Fruit fly (Drosophila melanogaster) whole organism, embryonic: ENCODE results near the gene CG11470.
A peak's percentile ranks its signal among the peaks of the same experiment; 100 is the strongest.

ENCODE experiments used
- C15 ChIP-seq: fragments of 200-800 bp; sonication (Bioruptor generic); IDR thresholded peaks from 3 replicates; pipeline ENCODE4 v1.3.6; 2022; ENCODE audit warnings: missing biosample characterization, missing genetic modification characterization
- CG10431 ChIP-seq: fragments of 200-800 bp; sonication (Bioruptor generic); optimal IDR thresholded peaks from 3 replicates; lab custom pipeline; 2018; ENCODE audit warnings: missing biosample characterization, mild to moderate bottlenecking, missing genetic modification characterization
- CG10543 ChIP-seq: fragments of 200-800 bp; sonication (Bioruptor generic); optimal IDR thresholded peaks from 3 replicates; lab custom pipeline; 2017; ENCODE audit warnings: missing biosample characterization, mild to moderate bottlenecking, missing genetic modification characterization, moderate library complexity
- CG10959 ChIP-seq: fragments of 200-800 bp; sonication (Bioruptor generic); IDR thresholded peaks from 2 replicates; pipeline ENCODE4 v1.3.6; 2022; ENCODE audit warnings: missing biosample characterization, missing genetic modification characterization
- CG10979 ChIP-seq: fragments of 200-800 bp; sonication (Bioruptor generic); optimal IDR thresholded peaks from 2 replicates; lab custom pipeline; 2018; ENCODE audit warnings: missing biosample characterization, mild to moderate bottlenecking, missing genetic modification characterization, moderate library complexity
- CG12155 ChIP-seq: fragments of 200-800 bp; sonication (Bioruptor generic); optimal IDR thresholded peaks from 3 replicates; lab custom pipeline; 2016; ENCODE audit warnings: missing biosample characterization, missing genetic modification characterization
- CG13123 ChIP-seq: fragments of 200-800 bp; sonication (Bioruptor generic); optimal IDR thresholded peaks from 2 replicates; lab custom pipeline; 2016; ENCODE audit warnings: missing biosample characterization, missing genetic modification characterization
- CG13624 ChIP-seq: fragments of 200-800 bp; sonication (Bioruptor generic); optimal IDR thresholded peaks from 2 replicates; lab custom pipeline; 2016; ENCODE audit warnings: missing biosample characterization, missing genetic modification characterization
- CG15073 ChIP-seq: fragments of 200-800 bp; sonication (Bioruptor generic); optimal IDR thresholded peaks from 2 replicates; lab custom pipeline; 2016; ENCODE audit warnings: missing biosample characterization, missing genetic modification characterization
- CG1529 ChIP-seq: fragments of 200-800 bp; sonication (Bioruptor generic); optimal IDR thresholded peaks from 3 replicates; lab custom pipeline; 2018; ENCODE audit warnings: missing biosample characterization, missing genetic modification characterization
- CG1647 ChIP-seq: fragments of 200-800 bp; sonication (Bioruptor generic); optimal IDR thresholded peaks from 3 replicates; lab custom pipeline; 2016; ENCODE audit warnings: missing biosample characterization, missing genetic modification characterization
- CG16815 ChIP-seq: fragments of 200-800 bp; sonication (Bioruptor generic); optimal IDR thresholded peaks from 3 replicates; lab custom pipeline; 2017; ENCODE audit warnings: missing biosample characterization, mild to moderate bottlenecking, missing genetic modification characterization
- CG17912 ChIP-seq: fragments of 200-800 bp; sonication (Bioruptor generic); optimal IDR thresholded peaks from 2 replicates; lab custom pipeline; 2018; ENCODE audit warnings: missing biosample characterization, mild to moderate bottlenecking, missing genetic modification characterization
- CG1792 ChIP-seq: fragments of 200-800 bp; sonication (Bioruptor generic); optimal IDR thresholded peaks from 2 replicates; lab custom pipeline; 2016; ENCODE audit warnings: missing biosample characterization, missing genetic modification characterization
- CG1832 ChIP-seq: fragments of 200-800 bp; sonication (Bioruptor generic); optimal IDR thresholded peaks from 2 replicates; lab custom pipeline; 2017; ENCODE audit warnings: missing biosample characterization, mild to moderate bottlenecking, missing genetic modification characterization, inconsistent platforms
- CG31365 ChIP-seq: fragments of 200-800 bp; sonication (Bioruptor generic); optimal IDR thresholded peaks from 2 replicates; lab custom pipeline; 2018; ENCODE audit warnings: missing biosample characterization, mild to moderate bottlenecking, missing genetic modification characterization
- CG34376 ChIP-seq: fragments of 200-800 bp; sonication (Bioruptor generic); optimal IDR thresholded peaks from 2 replicates; lab custom pipeline; 2018; ENCODE audit warnings: missing biosample characterization, mild to moderate bottlenecking, missing genetic modification characterization
- CG6254 ChIP-seq: fragments of 200-800 bp; sonication (Bioruptor generic); optimal IDR thresholded peaks from 3 replicates; lab custom pipeline; 2017; ENCODE audit warnings: mild to moderate bottlenecking, missing biosample characterization, missing genetic modification reagents, missing genetic modification characterization
- CG6854 ChIP-seq: fragments of 200-800 bp; sonication (Bioruptor generic); optimal IDR thresholded peaks from 3 replicates; lab custom pipeline; 2017; ENCODE audit warnings: missing biosample characterization, mild to moderate bottlenecking, missing genetic modification characterization
- CG9609 ChIP-seq: fragments of 200-800 bp; sonication (Bioruptor generic); optimal IDR thresholded peaks from 3 replicates; lab custom pipeline; 2016; ENCODE audit warnings: missing biosample characterization, missing genetic modification characterization
- Dad ChIP-seq: fragments of 200-800 bp; sonication (Bioruptor generic); optimal IDR thresholded peaks from 3 replicates; lab custom pipeline; 2016; ENCODE audit warnings: missing biosample characterization, missing genetic modification characterization
- Dek ChIP-seq: fragments of 200-800 bp; sonication (Bioruptor generic); optimal IDR thresholded peaks from 3 replicates; lab custom pipeline; 2019; ENCODE audit warnings: missing biosample characterization, mild to moderate bottlenecking, missing genetic modification characterization, moderate library complexity
- Elba2 ChIP-seq: fragments of 200-800 bp; sonication (Bioruptor generic); optimal IDR thresholded peaks from 3 replicates; lab custom pipeline; 2016; ENCODE audit warnings: missing biosample characterization, missing genetic modification characterization
- H2.0 ChIP-seq: fragments of 200-800 bp; sonication (Bioruptor generic); IDR thresholded peaks from 2 replicates; pipeline ENCODE4 v1.3.6; 2022; ENCODE audit warnings: missing biosample characterization, missing genetic modification characterization
- HHEX ChIP-seq: fragments of 200-800 bp; sonication (Bioruptor generic); optimal IDR thresholded peaks from 3 replicates; lab custom pipeline; 2017; ENCODE audit warnings: missing biosample characterization, mild to moderate bottlenecking, missing genetic modification characterization, missing genetic modification reagents
- Mad ChIP-seq: fragments of 200-800 bp; sonication (Bioruptor generic); optimal IDR thresholded peaks from 2 replicates; lab custom pipeline; 2016; ENCODE audit warnings: missing biosample characterization, missing genetic modification characterization
- Myb ChIP-seq: fragments of 200-800 bp; sonication (Bioruptor generic); optimal IDR thresholded peaks from 2 replicates; lab custom pipeline; 2016; ENCODE audit warnings: missing biosample characterization, missing genetic modification characterization
- Nf-YB ChIP-seq: fragments of 200-800 bp; sonication (Bioruptor generic); optimal IDR thresholded peaks from 3 replicates; lab custom pipeline; 2019; ENCODE audit warnings: missing biosample characterization, mild to moderate bottlenecking, missing genetic modification characterization, moderate library complexity
- Ravus ChIP-seq: fragments of 200-800 bp; sonication (Bioruptor generic); IDR thresholded peaks from 2 replicates; pipeline ENCODE4 v1.3.6; 2022; ENCODE audit warnings: missing biosample characterization, missing genetic modification characterization
- Taf1 ChIP-seq: fragments of 200-800 bp; sonication (Bioruptor generic); IDR thresholded peaks from 2 replicates; pipeline ENCODE4 v1.3.6; 2022; ENCODE audit warnings: missing biosample characterization, missing genetic modification characterization
- bbx ChIP-seq: fragments of 200-800 bp; sonication (Bioruptor generic); IDR thresholded peaks from 2 replicates; pipeline ENCODE4 v1.3.6; 2022; ENCODE audit warnings: missing biosample characterization, missing genetic modification characterization; ENCODE audit not compliant: partially characterized antibody
- crp ChIP-seq, 2 experiments: fragments of 200-800 bp; sonication (Bioruptor generic); optimal IDR thresholded peaks; 2 replicates in 1 of 2; 3 replicates in 1 of 2; lab custom pipeline; 2017; ENCODE audit warnings: missing biosample characterization in 2 of 2, missing genetic modification characterization in 2 of 2, mild to moderate bottlenecking in 1 of 2, moderate library complexity in 1 of 2
- dan ChIP-seq: fragments of 200-800 bp; sonication (Bioruptor generic); IDR thresholded peaks from 2 replicates; pipeline ENCODE4 v1.3.6; 2022; ENCODE audit warnings: missing biosample characterization, missing genetic modification characterization
- dati ChIP-seq: fragments of 200-800 bp; sonication (Bioruptor generic); IDR thresholded peaks from 2 replicates; pipeline ENCODE4 v1.3.6; 2022; ENCODE audit warnings: missing biosample characterization, missing genetic modification characterization
- disco-r ChIP-seq: fragments of 200-800 bp; sonication (Bioruptor generic); optimal IDR thresholded peaks from 2 replicates; lab custom pipeline; 2016; ENCODE audit warnings: missing biosample characterization, missing genetic modification characterization
- gro ChIP-seq: fragments of 200-800 bp; sonication (Bioruptor generic); optimal IDR thresholded peaks from 2 replicates; lab custom pipeline; 2016; ENCODE audit warnings: missing biosample characterization, missing genetic modification characterization
- her ChIP-seq: fragments of 200-800 bp; sonication (Bioruptor generic); optimal IDR thresholded peaks from 2 replicates; lab custom pipeline; 2016; ENCODE audit warnings: missing biosample characterization, missing genetic modification characterization
- ind ChIP-seq: fragments of 200-800 bp; sonication (Bioruptor generic); optimal IDR thresholded peaks from 3 replicates; lab custom pipeline; 2016; ENCODE audit warnings: missing biosample characterization, missing genetic modification characterization
- klu ChIP-seq: fragments of 200-800 bp; sonication (Bioruptor generic); IDR thresholded peaks from 2 replicates; pipeline ENCODE4 v1.3.6; 2022; ENCODE audit warnings: missing biosample characterization, missing genetic modification characterization
- knrl ChIP-seq: fragments of 200-800 bp; sonication (Bioruptor generic); IDR thresholded peaks from 3 replicates; pipeline ENCODE4 v1.3.6; 2022; ENCODE audit warnings: missing biosample characterization, missing genetic modification characterization; ENCODE audit not compliant: partially characterized antibody
- lmd ChIP-seq: fragments of 200-800 bp; sonication (Bioruptor generic); IDR thresholded peaks from 2 replicates; pipeline ENCODE4 v1.3.6; 2022; ENCODE audit warnings: missing biosample characterization, missing genetic modification characterization
- mirr ChIP-seq: fragments of 200-800 bp; sonication (Bioruptor generic); optimal IDR thresholded peaks from 3 replicates; lab custom pipeline; 2018; ENCODE audit warnings: missing biosample characterization, mild to moderate bottlenecking, missing genetic modification characterization
- otp ChIP-seq: fragments of 200-800 bp; sonication (Bioruptor generic); IDR thresholded peaks from 3 replicates; pipeline ENCODE4, ENCODE4 v1.3.6; 2022; ENCODE audit warnings: missing biosample characterization, missing genetic modification characterization
- prd ChIP-seq, 3 experiments: fragments of >200 bp in 2 of 3; fragments of 200-800 bp in 1 of 3; sonication (Bioruptor generic) in 1 of 3; optimal IDR thresholded peaks in 2 of 3; IDR thresholded peaks in 1 of 3; 2 replicates in 2 of 3; 3 replicates in 1 of 3; pipeline versions ENCODE4 v1.3.6 to Lab custom; 2017 to 2022; ENCODE audit warnings: missing biosample characterization in 1 of 3, missing genetic modification characterization in 1 of 3
- pum ChIP-seq: fragments of 200-800 bp; sonication (Bioruptor generic); optimal IDR thresholded peaks from 2 replicates; lab custom pipeline; 2016; ENCODE audit warnings: missing biosample characterization, missing genetic modification characterization
- sc ChIP-seq, 3 experiments: fragments of >200 bp in 2 of 3; fragments of 200-800 bp in 1 of 3; sonication (Bioruptor generic) in 1 of 3; optimal IDR thresholded peaks; 2 replicates in 2 of 3; 3 replicates in 1 of 3; lab custom pipeline; 2017; ENCODE audit warnings: mild to moderate bottlenecking in 1 of 3, missing biosample characterization in 1 of 3, missing genetic modification characterization in 1 of 3, missing genetic modification reagents in 1 of 3
- tll ChIP-seq, 2 experiments: fragments of 200-800 bp in 1 of 2; fragments of >200 bp in 1 of 2; sonication (Bioruptor generic) in 1 of 2; optimal IDR thresholded peaks; 2 replicates each; lab custom pipeline; 2017 to 2019; ENCODE audit warnings: missing biosample characterization in 2 of 2, missing genetic modification characterization in 2 of 2, mild to moderate bottlenecking in 1 of 2, moderate library complexity in 1 of 2
- ttk ChIP-seq: fragments of 200-800 bp; sonication (Bioruptor generic); IDR thresholded peaks from 2 replicates; pipeline ENCODE4 v2.1.2; 2022; ENCODE audit warnings: missing biosample characterization, missing genetic modification characterization
- wek ChIP-seq: fragments of 200-800 bp; sonication (Bioruptor generic); optimal IDR thresholded peaks from 3 replicates; lab custom pipeline; 2018; ENCODE audit warnings: missing biosample characterization, mild to moderate bottlenecking, missing genetic modification characterization, moderate library complexity
- zen2 ChIP-seq: fragments of 200-800 bp; sonication (Bioruptor generic); IDR thresholded peaks from 3 replicates; pipeline ENCODE4 v1.3.6; 2022; ENCODE audit warnings: missing biosample characterization, missing genetic modification characterization; ENCODE audit not compliant: partially characterized antibody

Gene CG11470

DNA sequence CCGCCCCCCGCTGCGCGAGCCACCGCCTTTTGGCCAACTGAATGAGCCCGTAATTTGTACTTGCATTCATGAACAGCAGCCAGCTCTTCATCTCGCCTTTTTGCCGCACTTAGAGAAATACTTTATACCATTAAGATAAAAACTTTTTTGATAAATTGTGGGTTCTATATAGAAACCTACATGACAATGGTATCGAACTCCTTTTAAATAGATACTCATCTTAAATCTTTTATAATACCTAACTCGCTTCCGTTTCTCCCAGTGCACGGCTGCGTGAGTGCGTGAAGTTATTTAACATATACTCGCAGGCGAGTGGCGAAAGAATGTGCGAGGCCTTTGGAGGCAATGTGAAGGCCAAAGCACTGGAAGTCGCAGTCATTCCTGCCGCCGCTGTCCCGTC lies 36.3 kb upstream of the CG11470 start (continued):
- TF ChIP-seq prd (optimal IDR thresholded peaks at IDR 0.05; lab: Kevin White, UChicago), result no peak
- TF ChIP-seq prd (GFP tag; IDR thresholded peaks at IDR 0.05; lab: Robert Waterston, UW), result peak; percentile 69
- TF ChIP-seq wek, result no peak
- no peak for TF ChIP-seq CG1647 (GFP tag; lab: Kevin White, UChicago)
- TF ChIP-seq dan (GFP tag; lab: Robert Waterston, UW), result no peak
- no peak for TF ChIP-seq CG16815 (GFP tag; lab: Kevin White, UChicago)
- TF ChIP-seq CG10959 (GFP tag; lab: Robert Waterston, UW), result no peak
- TF ChIP-seq CG9609, result no peak
- TF ChIP-seq Myb (GFP tag; lab: Kevin White, UChicago), result peak; percentile 3
- TF ChIP-seq disco-r (GFP tag; lab: Kevin White, UChicago), result no peak
- TF ChIP-seq Mad (GFP tag; lab: Kevin White, UChicago), result no peak
- no peak for TF ChIP-seq CG6254 (GFP tag; lab: Kevin White, UChicago)
- peak; percentile 24 for TF ChIP-seq HHEX (GFP tag; lab: Kevin White, UChicago)
- no peak for TF ChIP-seq bbx (GFP tag; lab: Robert Waterston, UW)
- TF ChIP-seq H2.0, result no peak
- TF ChIP-seq ttk (GFP tag; lab: Robert Waterston, UW), result no peak
- no peak for TF ChIP-seq CG31365 (tag; lab: Kevin White, UChicago)
- no peak for TF ChIP-seq dati
- TF ChIP-seq Nf-YB (GFP tag; lab: Kevin White, UChicago), result no peak
- peak; percentile 15 for TF ChIP-seq Dek
- no peak for TF ChIP-seq knrl (GFP tag; lab: Robert Waterston, UW)
- no peak for TF ChIP-seq CG15073 (GFP tag; lab: Kevin White, UChicago)
- TF ChIP-seq CG1832 (GFP tag; lab: Kevin White, UChicago), result no peak
- TF ChIP-seq Taf1, result no peak
- no peak for TF ChIP-seq zen2
- TF ChIP-seq C15 (GFP tag; lab: Robert Waterston, UW), result no peak
- TF ChIP-seq Dad (GFP tag; lab: Kevin White, UChicago), result no peak
- no peak for TF ChIP-seq CG10543
- no peak for TF ChIP-seq her (GFP tag; lab: Kevin White, UChicago)
- TF ChIP-seq sc (optimal IDR thresholded peaks at IDR 0.05; lab: Kevin White, UChicago), result no peak
- no peak for TF ChIP-seq sc (GFP tag; optimal IDR thresholded peaks at IDR 0.05; lab: Kevin White, UChicago)
- no peak for TF ChIP-seq pum
- TF ChIP-seq CG10979 (tag; lab: Kevin White, UChicago), result peak; percentile 28
- TF ChIP-seq lmd, result peak; percentile 36; the same call in 1 of the 2 replicates
- TF ChIP-seq CG10431 (GFP tag; lab: Kevin White, UChicago), result no peak
- no peak for TF ChIP-seq mirr
- TF ChIP-seq Elba2 (GFP tag; lab: Kevin White, UChicago), result no peak
- no peak for TF ChIP-seq CG34376 (GFP tag; lab: Kevin White, UChicago)
- TF ChIP-seq CG1792 (GFP tag; lab: Kevin White, UChicago), result no peak
- TF ChIP-seq klu (GFP tag; lab: Robert Waterston, UW), result no peak
- TF ChIP-seq CG1529 (GFP tag; lab: Kevin White, UChicago), result no peak
- TF ChIP-seq CG13624 (GFP tag; lab: Kevin White, UChicago), result peak; percentile 18
- TF ChIP-seq CG13123 (GFP tag; lab: Kevin White, UChicago), result no peak
- TF ChIP-seq Ravus, result no peak
- TF ChIP-seq CG12155 (GFP tag; lab: Kevin White, UChicago), result peak; percentile 9
- peak; percentile 49 for TF ChIP-seq ind (GFP tag; lab: Kevin White, UChicago)
- no peak for TF ChIP-seq tll (GFP tag; optimal IDR thresholded peaks at IDR 0.05; lab: Kevin White, UChicago)
- peak; percentile 6 for TF ChIP-seq CG6854 (GFP tag; lab: Kevin White, UChicago)
- no peak for TF ChIP-seq crp (GFP tag; optimal IDR thresholded peaks at IDR 0.05; lab: Kevin White, UChicago)
- 0 out of 3 replicates have a peak, but pooled peaks have one; percentile 45 for TF ChIP-seq otp (GFP tag; lab: Robert Waterston, UW)
- no peak for TF ChIP-seq CG17912 (GFP tag; lab: Kevin White, UChicago)
- TF ChIP-seq gro (GFP tag; lab: Kevin White, UChicago), result no peak
